Fruit fly (Drosophila melanogaster): ENCODE data around the gene Nha1.

Nha1 gene

dm6 chr2L:6822044-6822443 is 48.1 kb downstream of the Nha1 start:
- 0 out of 3 replicates have a peak, but pooled peaks have one; percentile 10 for TF ChIP-seq zfh1 (GFP tag; IDR thresholded peaks at IDR 0.05)
- no peak for TF ChIP-seq CG31365 (tag; optimal IDR thresholded peaks at IDR 0.05)
- peak; percentile 85 for TF ChIP-seq Adf1 (GFP tag; IDR thresholded peaks at IDR 0.05)
- no peak for TF ChIP-seq CG42726 (GFP tag; IDR thresholded peaks at IDR 0.05; ENCODE audit: partially characterized antibody)
- TF ChIP-seq gro (GFP tag; optimal IDR thresholded peaks at IDR 0.05): no peak
- TF ChIP-seq Bgb (GFP tag; IDR thresholded peaks at IDR 0.05; ENCODE audit: partially characterized antibody): peak; percentile 5; the same call in 1 of the 2 replicates
- TF ChIP-seq CG17829 (tag; optimal IDR thresholded peaks at IDR 0.05): no peak
- TF ChIP-seq sens-2 (GFP tag; IDR thresholded peaks at IDR 0.05): peak; percentile 97
- 0 out of 3 replicates have a peak, but pooled peaks have one; percentile 14 for TF ChIP-seq hb (GFP tag; IDR thresholded peaks at IDR 0.05; ENCODE audit: partially characterized antibody)
- TF ChIP-seq Jarid2 (GFP tag; optimal IDR thresholded peaks at IDR 0.05): peak; percentile 33

dm6 chr2L:6821631-6822030 is 48.6 kb downstream of the Nha1 start, which contains the start of gene sens-2:
Gene sens-2, plus strand, starts transcription at chr2L:6821934.
- TF ChIP-seq CG15514 (GFP tag; optimal IDR thresholded peaks at IDR 0.05): no peak
- TF ChIP-seq CG7786 (GFP tag; optimal IDR thresholded peaks at IDR 0.05): no peak
- no peak for TF ChIP-seq CG18619 (GFP tag; optimal IDR thresholded peaks at IDR 0.05)
- TF ChIP-seq CG14710 (tag; optimal IDR thresholded peaks at IDR 0.05): no peak
- no peak for TF ChIP-seq dm (GFP tag; optimal IDR thresholded peaks at IDR 0.05)
- TF ChIP-seq nom (GFP tag; optimal IDR thresholded peaks at IDR 0.05): no peak
- TF ChIP-seq nerfin-2 (GFP tag; IDR thresholded peaks at IDR 0.05; ENCODE audit: partially characterized antibody): no peak
- no peak for TF ChIP-seq Six4 (GFP tag; optimal IDR thresholded peaks at IDR 0.05)
- peak; percentile 83 for TF ChIP-seq CG8478 (optimal IDR thresholded peaks at IDR 0.05)
- TF ChIP-seq CG10366 (GFP tag; IDR thresholded peaks at IDR 0.05): no peak
- no peak for TF ChIP-seq CG6254 (GFP tag; optimal IDR thresholded peaks at IDR 0.05)
- TF ChIP-seq CG32532 (GFP tag; IDR thresholded peaks at IDR 0.05): no peak; the same call in 1 of the 2 replicates
- TF ChIP-seq insv (GFP tag; optimal IDR thresholded peaks at IDR 0.05): peak; percentile 95 to 98
- TF ChIP-seq pros (GFP tag; optimal IDR thresholded peaks at IDR 0.05): no peak
- no peak for TF ChIP-seq Xbp1 (GFP tag; optimal IDR thresholded peaks at IDR 0.05)
- no peak for TF ChIP-seq esg (GFP tag; conservative IDR thresholded peaks at IDR 0.05)
- TF ChIP-seq CG3065 (GFP tag; optimal IDR thresholded peaks at IDR 0.05): peak; percentile 54
- peak; percentile 0 for TF ChIP-seq Fer1 (GFP tag; optimal IDR thresholded peaks at IDR 0.05)
- TF ChIP-seq Lhr (GFP tag; optimal IDR thresholded peaks at IDR 0.05): no peak
- no peak for TF ChIP-seq CHES-1-like (GFP tag; optimal IDR thresholded peaks at IDR 0.05)
- TF ChIP-seq z (GFP tag; IDR thresholded peaks at IDR 0.05): peak; percentile 87
- no peak for TF ChIP-seq slou (GFP tag; optimal IDR thresholded peaks at IDR 0.05)
- no peak for TF ChIP-seq Dip2 (GFP tag; IDR thresholded peaks at IDR 0.05)
- no peak for TF ChIP-seq schlank (tag; optimal IDR thresholded peaks at IDR 0.05)
- TF ChIP-seq CG6813 (GFP tag; optimal IDR thresholded peaks at IDR 0.05): no peak
- no peak for TF ChIP-seq dmrt11E (tag; optimal IDR thresholded peaks at IDR 0.05)
- TF ChIP-seq disco-r (GFP tag; optimal IDR thresholded peaks at IDR 0.05): no peak
- no peak for TF ChIP-seq ato (GFP tag; IDR thresholded peaks at IDR 0.05; ENCODE audit: partially characterized antibody)
- peak; percentile 70 for TF ChIP-seq Deaf1 (tag; optimal IDR thresholded peaks at IDR 0.05)
- TF ChIP-seq CG11560 (tag; IDR thresholded peaks at IDR 0.05): no peak
- TF ChIP-seq CG3726 (GFP tag; IDR thresholded peaks at IDR 0.05): no peak
- TF ChIP-seq Bgb (GFP tag; IDR thresholded peaks at IDR 0.05; ENCODE audit: partially characterized antibody): peak; percentile 20; the same call in 1 of the 2 replicates
- peak; percentile 90 for TF ChIP-seq Nf-YA (GFP tag; IDR thresholded peaks at IDR 0.05)
- TF ChIP-seq CG30403 (GFP tag; optimal IDR thresholded peaks at IDR 0.05): no peak
- TF ChIP-seq vvl (GFP tag; IDR thresholded peaks at IDR 0.05): peak; percentile 50
- no peak for TF ChIP-seq tll (GFP tag; optimal IDR thresholded peaks at IDR 0.05)
- TF ChIP-seq gsb-n (tag; optimal IDR thresholded peaks at IDR 0.05): peak; percentile 54
- no peak for TF ChIP-seq CG5245 (GFP tag; optimal IDR thresholded peaks at IDR 0.05)
- no peak for TF ChIP-seq CG12744 (GFP tag; optimal IDR thresholded peaks at IDR 0.05)
- no peak for TF ChIP-seq sna (GFP tag; IDR thresholded peaks at IDR 0.05; ENCODE audit: partially characterized antibody)
